Fruit fly (Drosophila melanogaster) whole organism, prepupa: Measurements from ENCODE around the gene Sf3b2.
A peak's percentile ranks its signal among the peaks of the same experiment; 100 is the strongest.

Experiments used
- Blimp-1 ChIP-seq: fragments of 200-800 bp; sonication (Bioruptor generic); optimal IDR thresholded peaks from 3 replicates; lab custom pipeline; 2017; ENCODE audit warnings: missing biosample characterization, missing genetic modification characterization, mild to moderate bottlenecking, moderate library complexity, missing genetic modification reagents
- CG10669 ChIP-seq: fragments of 200-800 bp; sonication (Bioruptor generic); optimal IDR thresholded peaks from 3 replicates; lab custom pipeline; 2018; ENCODE audit warnings: missing biosample characterization, mild to moderate bottlenecking, missing genetic modification characterization, moderate library complexity
- CG11294 ChIP-seq: fragments of 200-800 bp; sonication (Bioruptor generic); IDR thresholded peaks from 2 replicates; pipeline ENCODE4 v1.3.6; 2022; ENCODE audit warnings: missing biosample characterization, missing genetic modification characterization
- CG11762 ChIP-seq: fragments of 200-800 bp; sonication (Bioruptor generic); optimal IDR thresholded peaks from 3 replicates; lab custom pipeline; 2016; ENCODE audit warnings: missing biosample characterization, missing genetic modification characterization; ENCODE audit not compliant: insufficient read depth
- CG15336 ChIP-seq: fragments of 200-800 bp; sonication (Bioruptor generic); IDR thresholded peaks from 2 replicates; pipeline ENCODE4 v1.3.6; 2022; ENCODE audit warnings: missing biosample characterization, missing genetic modification characterization
- CG1621 ChIP-seq: fragments of 200-800 bp; sonication (Bioruptor generic); optimal IDR thresholded peaks from 3 replicates; lab custom pipeline; 2018; ENCODE audit warnings: missing biosample characterization, mild to moderate bottlenecking, missing genetic modification characterization
- CG16779 ChIP-seq: fragments of 200-800 bp; sonication (Bioruptor generic); optimal IDR thresholded peaks from 3 replicates; lab custom pipeline; 2017; ENCODE audit warnings: missing biosample characterization, mild to moderate bottlenecking, missing genetic modification characterization
- CG3032 ChIP-seq: fragments of 200-800 bp; optimal IDR thresholded peaks from 2 replicates; lab custom pipeline; 2019; ENCODE audit warnings: missing biosample characterization, mild to moderate bottlenecking, missing genetic modification characterization, moderate library complexity
- CG31627 ChIP-seq: fragments of 200-800 bp; sonication (Bioruptor generic); optimal IDR thresholded peaks from 3 replicates; lab custom pipeline; 2016; ENCODE audit warnings: missing biosample characterization, missing genetic modification characterization
- CG32006 ChIP-seq: fragments of 200-800 bp; sonication (Bioruptor generic); optimal IDR thresholded peaks from 3 replicates; lab custom pipeline; 2017; ENCODE audit warnings: missing biosample characterization, mild to moderate bottlenecking, missing genetic modification characterization
- CG3919 ChIP-seq: fragments of 200-800 bp; sonication (Bioruptor generic); optimal IDR thresholded peaks from 3 replicates; lab custom pipeline; 2016; ENCODE audit warnings: missing biosample characterization, missing genetic modification characterization
- CG4318 ChIP-seq: fragments of 200-800 bp; sonication (Bioruptor generic); optimal IDR thresholded peaks from 3 replicates; lab custom pipeline; 2017; ENCODE audit warnings: missing biosample characterization, mild to moderate bottlenecking, missing genetic modification characterization
- CG6163 ChIP-seq: fragments of 200-800 bp; sonication (Bioruptor generic); IDR thresholded peaks from 3 replicates; pipeline ENCODE4 v1.3.6; 2022; ENCODE audit warnings: missing biosample characterization, missing genetic modification characterization
- CG6808 ChIP-seq: fragments of 200-800 bp; sonication (Bioruptor generic); optimal IDR thresholded peaks from 3 replicates; lab custom pipeline; 2017; ENCODE audit warnings: missing biosample characterization, missing genetic modification characterization, mild to moderate bottlenecking, moderate library complexity, missing genetic modification reagents
- CG6854 ChIP-seq: fragments of 200-800 bp; sonication (Bioruptor generic); optimal IDR thresholded peaks from 2 replicates; lab custom pipeline; 2017; ENCODE audit warnings: missing biosample characterization, mild to moderate bottlenecking, missing genetic modification characterization
- CG7368 ChIP-seq: fragments of 200-800 bp; sonication (Bioruptor generic); optimal IDR thresholded peaks from 3 replicates; lab custom pipeline; 2016; ENCODE audit warnings: missing biosample characterization, missing genetic modification characterization
- CG9139 ChIP-seq: fragments of 200-800 bp; sonication (Bioruptor generic); optimal IDR thresholded peaks from 3 replicates; lab custom pipeline; 2017; ENCODE audit warnings: missing biosample characterization, mild to moderate bottlenecking, missing genetic modification characterization
- Eip75B ChIP-seq: fragments of 200-800 bp; sonication (Bioruptor generic); optimal IDR thresholded peaks from 3 replicates; lab custom pipeline; 2016; ENCODE audit warnings: missing biosample characterization, missing genetic modification characterization
- Eip93F ChIP-seq: fragments of 200-800 bp; sonication (Bioruptor generic); optimal IDR thresholded peaks from 2 replicates; lab custom pipeline; 2016; ENCODE audit warnings: missing biosample characterization, mild to moderate bottlenecking, missing genetic modification characterization
- Ets21C ChIP-seq: fragments of 200-800 bp; sonication (Bioruptor generic); optimal IDR thresholded peaks from 3 replicates; lab custom pipeline; 2016; ENCODE audit warnings: missing biosample characterization, missing genetic modification characterization
- Gug ChIP-seq: fragments of 200-800 bp; sonication (Bioruptor generic); IDR thresholded peaks from 2 replicates; pipeline ENCODE4 v1.3.6; 2022; ENCODE audit warnings: missing biosample characterization, missing genetic modification characterization
- Hr38 ChIP-seq: sonication (Bioruptor generic); optimal IDR thresholded peaks from 2 replicates; lab custom pipeline; 2016; ENCODE audit warnings: missing biosample characterization, missing genetic modification characterization
- Hr39 ChIP-seq: fragments of 200-800 bp; sonication (Bioruptor generic); optimal IDR thresholded peaks from 2 replicates; lab custom pipeline; 2016; ENCODE audit warnings: missing biosample characterization, missing genetic modification characterization
- Hr4 ChIP-seq: fragments of 200-800 bp; sonication (Bioruptor generic); optimal IDR thresholded peaks from 3 replicates; lab custom pipeline; 2016; ENCODE audit warnings: missing biosample characterization, missing genetic modification characterization
- Lpt ChIP-seq: fragments of 200-800 bp; sonication (Bioruptor generic); optimal IDR thresholded peaks from 3 replicates; lab custom pipeline; 2016; ENCODE audit warnings: missing biosample characterization, missing genetic modification characterization
- Met ChIP-seq: fragments of 200-800 bp; sonication (Bioruptor generic); optimal IDR thresholded peaks from 3 replicates; lab custom pipeline; 2016; ENCODE audit warnings: missing biosample characterization, missing genetic modification characterization
- OdsH ChIP-seq: fragments of 200-800 bp; sonication (Bioruptor generic); optimal IDR thresholded peaks from 3 replicates; lab custom pipeline; 2016; ENCODE audit warnings: missing biosample characterization, missing genetic modification characterization
- Smox ChIP-seq: fragments of 200-800 bp; sonication (Bioruptor generic); optimal IDR thresholded peaks from 3 replicates; lab custom pipeline; 2016; ENCODE audit warnings: missing biosample characterization, missing genetic modification characterization
- Sox102F ChIP-seq: fragments of 200-800 bp; sonication (Bioruptor generic); optimal IDR thresholded peaks from 2 replicates; lab custom pipeline; 2016; ENCODE audit warnings: missing biosample characterization, mild to moderate bottlenecking, missing genetic modification characterization
- Sox14 ChIP-seq: fragments of 200-800 bp; sonication (Bioruptor generic); optimal IDR thresholded peaks from 3 replicates; lab custom pipeline; 2016; ENCODE audit warnings: missing biosample characterization, missing genetic modification characterization
- Sox15 ChIP-seq: fragments of 200-800 bp; sonication (Bioruptor generic); optimal IDR thresholded peaks from 3 replicates; lab custom pipeline; 2016; ENCODE audit warnings: missing biosample characterization, missing genetic modification characterization
- achi ChIP-seq: fragments of 200-800 bp; sonication (Bioruptor generic); optimal IDR thresholded peaks from 3 replicates; lab custom pipeline; 2016; ENCODE audit warnings: missing biosample characterization, missing genetic modification characterization
- acj6 ChIP-seq: fragments of 200-800 bp; sonication (Bioruptor generic); optimal IDR thresholded peaks from 3 replicates; lab custom pipeline; 2016; ENCODE audit warnings: missing biosample characterization, missing genetic modification characterization
- cyc ChIP-seq: fragments of 200-800 bp; sonication (Bioruptor generic); optimal IDR thresholded peaks from 3 replicates; lab custom pipeline; 2016; ENCODE audit warnings: missing biosample characterization, missing genetic modification characterization
- dac ChIP-seq: fragments of 200-800 bp; sonication (Bioruptor generic); optimal IDR thresholded peaks from 2 replicates; lab custom pipeline; 2017; ENCODE audit warnings: missing biosample characterization, mild to moderate bottlenecking, missing genetic modification characterization
- dsx ChIP-seq: fragments of 200-800 bp; optimal IDR thresholded peaks from 3 replicates; lab custom pipeline; 2019; ENCODE audit warnings: missing biosample characterization, mild to moderate bottlenecking, missing genetic modification characterization, moderate library complexity; ENCODE audit not compliant: poor library complexity, severe bottlenecking
- eg ChIP-seq: fragments of 200-800 bp; sonication (Bioruptor generic); IDR thresholded peaks from 3 replicates; pipeline ENCODE4 v1.3.6; 2022; ENCODE audit warnings: missing biosample characterization, missing genetic modification characterization
- esn ChIP-seq: fragments of 200-800 bp; sonication (Bioruptor generic); optimal IDR thresholded peaks from 2 replicates; lab custom pipeline; 2016; ENCODE audit warnings: missing biosample characterization, mild to moderate bottlenecking, missing genetic modification characterization, moderate library complexity
- fkh ChIP-seq: fragments of 200-800 bp; sonication (Bioruptor generic); optimal IDR thresholded peaks from 3 replicates; lab custom pipeline; 2017; ENCODE audit warnings: missing biosample characterization, mild to moderate bottlenecking, missing genetic modification characterization, moderate library complexity
- net ChIP-seq: fragments of 200-800 bp; sonication (Bioruptor generic); optimal IDR thresholded peaks from 3 replicates; lab custom pipeline; 2016; ENCODE audit warnings: missing biosample characterization, missing genetic modification characterization
- pdm3 ChIP-seq: fragments of 200-800 bp; sonication (Bioruptor generic); optimal IDR thresholded peaks from 3 replicates; lab custom pipeline; 2016; ENCODE audit warnings: missing biosample characterization, missing genetic modification characterization
- salr ChIP-seq, 2 experiments: fragments of 200-800 bp; sonication (Bioruptor generic); optimal IDR thresholded peaks; 3 replicates each; lab custom pipeline; 2016 to 2018; ENCODE audit warnings: missing biosample characterization in 2 of 2, missing genetic modification characterization in 2 of 2, mild to moderate bottlenecking in 1 of 2
- ss ChIP-seq, 2 experiments: fragments of 200-800 bp; sonication (Bioruptor generic); optimal IDR thresholded peaks; 2 replicates in 1 of 2; 3 replicates in 1 of 2; lab custom pipeline; 2017 to 2018; ENCODE audit warnings: mild to moderate bottlenecking in 2 of 2, missing biosample characterization in 2 of 2, missing genetic modification characterization in 2 of 2, moderate library complexity in 1 of 2
- svp ChIP-seq: fragments of 200-800 bp; sonication (Bioruptor generic); peaks from one replicate; lab custom pipeline; 2016; ENCODE audit warnings: missing biosample characterization, missing genetic modification characterization
- topi ChIP-seq: fragments of 200-800 bp; sonication (Bioruptor generic); optimal IDR thresholded peaks from 3 replicates; lab custom pipeline; 2016; ENCODE audit warnings: missing biosample characterization, missing genetic modification characterization
- vri ChIP-seq: fragments of 200-800 bp; sonication (Bioruptor generic); optimal IDR thresholded peaks from 3 replicates; lab custom pipeline; 2016; ENCODE audit warnings: missing biosample characterization, mild to moderate bottlenecking, missing genetic modification characterization

Sf3b2 gene

dm6 chr2L:3056448-3056790, 27.5 kb upstream of the Sf3b2 start, which contains the start of gene FASN1:
Gene FASN1 (plus strand): TSS chr2L:3056598.
- TF ChIP-seq CG6854 (GFP tag; lab: Kevin White, UChicago) (peak; percentile 15), CG16779 (no peak), CG11294 (GFP tag; lab: Robert Waterston, UW) (no peak; the same call in 1 of the 2 replicates), CG10669 (GFP tag; lab: Kevin White, UChicago) (no peak), Sox14 (no peak), esn (GFP tag; lab: Kevin White, UChicago) (no peak), Hr38 (GFP tag; lab: Kevin White, UChicago) (no peak), topi (GFP tag; lab: Kevin White, UChicago) (no peak), CG7368 (GFP tag; lab: Kevin White, UChicago) (no peak), dsx (GFP tag; lab: Kevin White, UChicago) (no peak), CG6808 (GFP tag; lab: Kevin White, UChicago) (no peak), vri (GFP tag; lab: Kevin White, UChicago) (no peak), CG15336 (GFP tag; lab: Robert Waterston, UW) (0 out of 2 replicates have a peak, but pooled peaks have one; percentile 20), pdm3 (no peak), eg (GFP tag; lab: Robert Waterston, UW) (peak; percentile 42; the same call in 1 of the 3 replicates), Met (GFP tag; lab: Kevin White, UChicago) (no peak), CG3919 (GFP tag; lab: Kevin White, UChicago) (peak; percentile 12), OdsH (GFP tag; lab: Kevin White, UChicago) (no peak), CG32006 (GFP tag; lab: Kevin White, UChicago) (no peak), Gug (GFP tag; lab: Robert Waterston, UW) (no peak), CG6163 (GFP tag; lab: Robert Waterston, UW) (peak; percentile 28; the same call in 1 of the 3 replicates), CG1621 (tag; lab: Kevin White, UChicago) (no peak), Eip93F (GFP tag; lab: Kevin White, UChicago) (no peak), cyc (GFP tag; lab: Kevin White, UChicago) (no peak), net (GFP tag; lab: Kevin White, UChicago) (no peak), Sox15 (GFP tag; lab: Kevin White, UChicago) (no peak), CG11762 (GFP tag; lab: Kevin White, UChicago) (no peak), dac (no peak), Hr4 (GFP tag; lab: Kevin White, UChicago) (no peak), Blimp-1 (GFP tag; lab: Kevin White, UChicago) (no peak), Ets21C (GFP tag; lab: Kevin White, UChicago) (no peak), ss (GFP tag; optimal IDR thresholded peaks at IDR 0.05; lab: Kevin White, UChicago) (peak in 1 of 2 experiments; percentile 28)

- TF ChIP-seq Lpt (GFP tag; lab: Kevin White, UChicago) (peak; percentile 11), CG32006 (GFP tag; lab: Kevin White, UChicago) (peak; percentile 79), Sox15 (GFP tag; lab: Kevin White, UChicago) (peak; percentile 38), dac (no peak), Sox102F (GFP tag; lab: Kevin White, UChicago) (peak; percentile 48), acj6 (GFP tag; lab: Kevin White, UChicago) (peak; percentile 65), dsx (GFP tag; lab: Kevin White, UChicago) (no peak), Hr4 (GFP tag; lab: Kevin White, UChicago) (peak; percentile 73), svp (peak; percentile 98), CG3919 (GFP tag; lab: Kevin White, UChicago) (peak; percentile 49), Eip75B (peak; percentile 60), pdm3 (peak; percentile 68), Smox (GFP tag; lab: Kevin White, UChicago) (peak; percentile 63), Gug (GFP tag; lab: Robert Waterston, UW) (no peak), Blimp-1 (GFP tag; lab: Kevin White, UChicago) (no peak), cyc (GFP tag; lab: Kevin White, UChicago) (peak; percentile 53), salr (GFP tag; optimal IDR thresholded peaks at IDR 0.05; lab: Kevin White, UChicago) (peak in 1 of 2 experiments; percentile 73), OdsH (GFP tag; lab: Kevin White, UChicago) (peak; percentile 63), CG4318 (peak; percentile 36), fkh (GFP tag; lab: Kevin White, UChicago) (no peak), Hr39 (peak; percentile 67), CG31627 (peak; percentile 59), Sox14 (peak; percentile 46), achi (GFP tag; lab: Kevin White, UChicago) (peak; percentile 58), CG11762 (GFP tag; lab: Kevin White, UChicago) (peak; percentile 23), CG3032 (tag; lab: Kevin White, UChicago) (no peak), CG9139 (GFP tag; lab: Kevin White, UChicago) (no peak), CG16779 (no peak)
Measured at dm6 chr2L:3055710-3056447, 26.9 kb upstream of the Sf3b2 start.
